Fruit fly (Drosophila melanogaster) whole organism, embryonic: ENCODE data around the gene Spase25.

Experiments
- Bdp1 ChIP-seq: fragments of 200-800 bp; sonication (Bioruptor generic); optimal IDR thresholded peaks from 3 replicates; lab custom pipeline; 2016; ENCODE audit warnings: missing biosample characterization, missing genetic modification characterization
- CG10321 ChIP-seq: fragments of 200-800 bp; sonication (Bioruptor generic); IDR thresholded peaks from 2 replicates; pipeline ENCODE4 v1.3.6; 2022; ENCODE audit warnings: missing biosample characterization, missing genetic modification characterization
- CG10431 ChIP-seq: fragments of 200-800 bp; sonication (Bioruptor generic); optimal IDR thresholded peaks from 3 replicates; lab custom pipeline; 2018; ENCODE audit warnings: missing biosample characterization, mild to moderate bottlenecking, missing genetic modification characterization
- CG12236 ChIP-seq: fragments of 200-800 bp; sonication (Bioruptor generic); optimal IDR thresholded peaks from 2 replicates; lab custom pipeline; 2016; ENCODE audit warnings: missing biosample characterization, missing genetic modification characterization
- CG1233 ChIP-seq: fragments of 200-800 bp; sonication (Bioruptor generic); optimal IDR thresholded peaks from 4 replicates; lab custom pipeline; 2018; ENCODE audit warnings: missing biosample characterization, mild to moderate bottlenecking, missing genetic modification characterization
- CG14050 ChIP-seq: fragments of 200-800 bp; sonication (Bioruptor generic); IDR thresholded peaks from 3 replicates; pipeline ENCODE4 v1.3.6; 2022; ENCODE audit warnings: missing biosample characterization, missing genetic modification characterization
- CG1529 ChIP-seq: fragments of 200-800 bp; sonication (Bioruptor generic); optimal IDR thresholded peaks from 3 replicates; lab custom pipeline; 2018; ENCODE audit warnings: missing biosample characterization, missing genetic modification characterization
- CG16815 ChIP-seq: fragments of 200-800 bp; sonication (Bioruptor generic); optimal IDR thresholded peaks from 3 replicates; lab custom pipeline; 2017; ENCODE audit warnings: missing biosample characterization, mild to moderate bottlenecking, missing genetic modification characterization
- CG30020 ChIP-seq: fragments of 200-800 bp; optimal IDR thresholded peaks from 2 replicates; lab custom pipeline; 2019; ENCODE audit warnings: missing biosample characterization, mild to moderate bottlenecking, missing genetic modification characterization, moderate library complexity
- CG32767 ChIP-seq: fragments of 200-800 bp; sonication (Bioruptor generic); IDR thresholded peaks from 2 replicates; pipeline ENCODE4 v1.3.6; 2022; ENCODE audit warnings: missing biosample characterization, missing genetic modification characterization
- CG3407 ChIP-seq: fragments of 200-800 bp; sonication (Bioruptor generic); optimal IDR thresholded peaks from 2 replicates; lab custom pipeline; 2018; ENCODE audit warnings: missing biosample characterization, mild to moderate bottlenecking, missing genetic modification characterization
- CG3995 ChIP-seq: fragments of 200-800 bp; sonication (Bioruptor generic); optimal IDR thresholded peaks from 3 replicates; lab custom pipeline; 2016; ENCODE audit warnings: missing biosample characterization, missing genetic modification characterization
- CG4424 ChIP-seq: fragments of 200-800 bp; sonication (Bioruptor generic); optimal IDR thresholded peaks from 3 replicates; lab custom pipeline; 2016; ENCODE audit warnings: missing biosample characterization, missing genetic modification characterization
- CG4730 ChIP-seq: fragments of 200-800 bp; sonication (Bioruptor generic); IDR thresholded peaks from 2 replicates; pipeline ENCODE4 v1.3.6; 2022; ENCODE audit warnings: missing biosample characterization, missing genetic modification characterization
- CG4820 ChIP-seq: fragments of 200-800 bp; sonication (Bioruptor generic); optimal IDR thresholded peaks from 3 replicates; lab custom pipeline; 2016; ENCODE audit warnings: missing biosample characterization, missing genetic modification characterization
- CG6175 ChIP-seq: fragments of 200-800 bp; sonication (Bioruptor generic); IDR thresholded peaks from 3 replicates; pipeline ENCODE4 v1.3.6; 2022; ENCODE audit warnings: missing biosample characterization, missing genetic modification characterization
- CG6654 ChIP-seq: fragments of 200-800 bp; sonication (Bioruptor generic); optimal IDR thresholded peaks from 2 replicates; lab custom pipeline; 2017; ENCODE audit warnings: missing biosample characterization, mild to moderate bottlenecking, missing genetic modification characterization
- CG7271 ChIP-seq: fragments of 200-800 bp; sonication (Bioruptor generic); optimal IDR thresholded peaks from 2 replicates; lab custom pipeline; 2018; ENCODE audit warnings: missing biosample characterization, mild to moderate bottlenecking, missing genetic modification characterization, moderate library complexity
- CG7963 ChIP-seq: fragments of 200-800 bp; sonication (Bioruptor generic); IDR thresholded peaks from 3 replicates; pipeline ENCODE4 v1.3.6; 2022; ENCODE audit warnings: missing biosample characterization, missing genetic modification characterization; ENCODE audit not compliant: partially characterized antibody
- CG8478 ChIP-seq: fragments of >200 bp; optimal IDR thresholded peaks from 2 replicates; lab custom pipeline; 2018
- CG8924 ChIP-seq: fragments of 200-800 bp; optimal IDR thresholded peaks from 3 replicates; lab custom pipeline; 2019; ENCODE audit warnings: missing biosample characterization, mild to moderate bottlenecking, missing genetic modification characterization, moderate library complexity
- HLH54F ChIP-seq: fragments of 200-800 bp; sonication (Bioruptor generic); optimal IDR thresholded peaks from 3 replicates; lab custom pipeline; 2016; ENCODE audit warnings: missing biosample characterization, missing genetic modification characterization
- Hmr ChIP-seq: fragments of 200-800 bp; sonication (Bioruptor generic); optimal IDR thresholded peaks from 3 replicates; lab custom pipeline; 2017; ENCODE audit warnings: mild to moderate bottlenecking, missing biosample characterization, missing genetic modification reagents, missing genetic modification characterization
- Hr51 ChIP-seq, 2 experiments: fragments of 200-800 bp; sonication (Bioruptor generic); optimal IDR thresholded peaks; 2 replicates in 1 of 2; 3 replicates in 1 of 2; lab custom pipeline; 2016 to 2018; ENCODE audit warnings: missing biosample characterization in 2 of 2, missing genetic modification characterization in 2 of 2, mild to moderate bottlenecking in 1 of 2, moderate library complexity in 1 of 2
- Kr ChIP-seq: fragments of 200-800 bp; sonication (Bioruptor generic); optimal IDR thresholded peaks from 2 replicates; lab custom pipeline; 2017; ENCODE audit warnings: missing biosample characterization, mild to moderate bottlenecking, missing genetic modification characterization
- MESR4 ChIP-seq: fragments of 200-800 bp; sonication (Bioruptor generic); optimal IDR thresholded peaks from 2 replicates; lab custom pipeline; 2018; ENCODE audit warnings: missing biosample characterization, mild to moderate bottlenecking, missing genetic modification characterization, moderate library complexity
- MTF-1 ChIP-seq: fragments of 200-800 bp; sonication (Bioruptor generic); optimal IDR thresholded peaks from 2 replicates; lab custom pipeline; 2018; ENCODE audit warnings: missing biosample characterization, mild to moderate bottlenecking, missing genetic modification characterization, borderline replicate concordance
- Mad ChIP-seq: fragments of 200-800 bp; sonication (Bioruptor generic); optimal IDR thresholded peaks from 2 replicates; lab custom pipeline; 2016; ENCODE audit warnings: missing biosample characterization, missing genetic modification characterization
- Mes4 ChIP-seq: fragments of 200-800 bp; sonication (Bioruptor generic); optimal IDR thresholded peaks from 2 replicates; lab custom pipeline; 2016; ENCODE audit warnings: missing biosample characterization, missing genetic modification characterization
- Nf-YC ChIP-seq: fragments of 200-800 bp; optimal IDR thresholded peaks from 3 replicates; lab custom pipeline; 2019; ENCODE audit warnings: missing biosample characterization, mild to moderate bottlenecking, missing genetic modification characterization, moderate library complexity
- Rx ChIP-seq: fragments of 200-800 bp; sonication (Bioruptor generic); IDR thresholded peaks from 2 replicates; pipeline ENCODE4 v1.3.6; 2022; ENCODE audit warnings: missing biosample characterization, missing genetic modification characterization
- TFAM ChIP-seq: fragments of 200-800 bp; sonication (Bioruptor generic); optimal IDR thresholded peaks from 2 replicates; lab custom pipeline; 2017; ENCODE audit warnings: missing biosample characterization, missing genetic modification characterization, inconsistent platforms
- Usf ChIP-seq: fragments of 200-800 bp; sonication (Bioruptor generic); optimal IDR thresholded peaks from 2 replicates; lab custom pipeline; 2017; ENCODE audit warnings: missing genotype, missing biosample characterization, missing genetic modification characterization
- ato ChIP-seq: fragments of 200-800 bp; sonication (Bioruptor generic); IDR thresholded peaks from 2 replicates; pipeline ENCODE4 v1.3.6; 2022; ENCODE audit warnings: missing biosample characterization, missing genetic modification characterization; ENCODE audit not compliant: partially characterized antibody
- bigmax ChIP-seq: fragments of 200-800 bp; sonication (Bioruptor generic); optimal IDR thresholded peaks from 2 replicates; lab custom pipeline; 2018; ENCODE audit warnings: missing biosample characterization, mild to moderate bottlenecking, missing genetic modification characterization
- chinmo ChIP-seq: fragments of 200-800 bp; sonication (Bioruptor generic); IDR thresholded peaks from 4 replicates; pipeline ENCODE4 v1.3.6; 2022; ENCODE audit warnings: missing biosample characterization, missing genetic modification characterization; ENCODE audit not compliant: partially characterized antibody
- dmrt99B ChIP-seq: fragments of 200-800 bp; sonication (Bioruptor generic); optimal IDR thresholded peaks from 2 replicates; lab custom pipeline; 2018; ENCODE audit warnings: missing biosample characterization, mild to moderate bottlenecking, missing genetic modification characterization, moderate library complexity
- esg ChIP-seq: fragments of 200-800 bp; sonication (Bioruptor generic); conservative IDR thresholded peaks from 2 replicates; pipeline ENCODE4 v1.3.6; 2022; ENCODE audit warnings: missing biosample characterization, missing genetic modification characterization
- fd96Cb ChIP-seq: fragments of 200-800 bp; sonication (Bioruptor generic); optimal IDR thresholded peaks from 2 replicates; lab custom pipeline; 2018; ENCODE audit warnings: missing biosample characterization, mild to moderate bottlenecking, missing genetic modification characterization, moderate library complexity
- lab ChIP-seq: fragments of 200-800 bp; sonication (Bioruptor generic); optimal IDR thresholded peaks from 3 replicates; lab custom pipeline; 2017; ENCODE audit warnings: missing biosample characterization, missing genetic modification characterization, mild to moderate bottlenecking, moderate library complexity, missing genetic modification reagents
- lov ChIP-seq, 2 experiments: fragments of 200-800 bp in 1 of 2; fragments of >200 bp in 1 of 2; sonication (Bioruptor generic) in 1 of 2; IDR thresholded peaks in 1 of 2; optimal IDR thresholded peaks in 1 of 2; 2 replicates in 1 of 2; 3 replicates in 1 of 2; pipeline versions ENCODE4 v1.3.6 to Lab custom; 2017 to 2022; ENCODE audit warnings: missing biosample characterization in 1 of 2, missing genetic modification characterization in 1 of 2
- pan ChIP-seq, 4 experiments: fragments of >200 bp in 3 of 4; fragments of 200-800 bp in 1 of 4; sonication (Bioruptor generic) in 1 of 4; optimal IDR thresholded peaks in 3 of 4; IDR thresholded peaks in 1 of 4; 2 replicates each; pipeline versions ENCODE4 v1.3.6 to Lab custom; 2017 to 2022; ENCODE audit warnings: missing biosample characterization in 2 of 4, missing genetic modification characterization in 2 of 4, mixed read lengths in 1 of 4
- row ChIP-seq: fragments of 200-800 bp; sonication (Bioruptor generic); IDR thresholded peaks from 3 replicates; pipeline ENCODE4 v1.3.6; 2022; ENCODE audit warnings: missing biosample characterization, missing genetic modification characterization
- stc ChIP-seq: fragments of 200-800 bp; sonication (Bioruptor generic); IDR thresholded peaks from 2 replicates; pipeline ENCODE4 v1.3.6; 2022; ENCODE audit warnings: missing biosample characterization, missing genetic modification characterization
- vvl ChIP-seq: fragments of 200-800 bp; sonication (Bioruptor generic); IDR thresholded peaks from 2 replicates; pipeline ENCODE4 v1.3.6; 2022; ENCODE audit warnings: missing biosample characterization, missing genetic modification characterization

The Spase25 gene

dm6 chrX:11441829-11442634, 43.0 kb upstream of the Spase25 start, which contains the start of gene Sk1 (continued):
- TF ChIP-seq chinmo (GFP tag; lab: Robert Waterston, UW), result 0 out of 4 replicates have a peak, but pooled peaks have one; percentile 33
- TF ChIP-seq CG16815 (GFP tag; lab: Kevin White, UChicago), result no peak
- no peak for TF ChIP-seq Mes4 (GFP tag; lab: Kevin White, UChicago)
- TF ChIP-seq bigmax, result peak; percentile 64
- TF ChIP-seq Mad (GFP tag; lab: Kevin White, UChicago), result no peak
- no peak for TF ChIP-seq ato (GFP tag; lab: Robert Waterston, UW)
- peak; percentile 20; the same call in 1 of the 3 replicates for TF ChIP-seq row (GFP tag; lab: Robert Waterston, UW)
- no peak for TF ChIP-seq CG8478 (lab: Kevin White, UChicago)
- TF ChIP-seq Hmr, result no peak
- TF ChIP-seq CG4820, result no peak
- no peak for TF ChIP-seq dmrt99B

- TF ChIP-seq MESR4, result peak; percentile 4
- peak; percentile 79 for TF ChIP-seq CG6175
- peak; percentile 16 for TF ChIP-seq Nf-YC (tag; lab: Kevin White, UChicago)
- TF ChIP-seq CG8924 (tag; lab: Kevin White, UChicago), result peak; percentile 70
- TF ChIP-seq CG10431 (GFP tag; lab: Kevin White, UChicago), result no peak
- peak; percentile 62 for TF ChIP-seq Rx (GFP tag; lab: Robert Waterston, UW)
- peak; percentile 71 for TF ChIP-seq CG4730
- peak; percentile 68 for TF ChIP-seq dmrt99B
- TF ChIP-seq CG12236 (GFP tag; lab: Kevin White, UChicago), result no peak
- no peak for TF ChIP-seq CG30020 (tag; lab: Kevin White, UChicago)
- TF ChIP-seq CG32767 (GFP tag; lab: Robert Waterston, UW), result 0 out of 2 replicates have a peak, but pooled peaks have one; percentile 32
- no peak for TF ChIP-seq CG1529 (GFP tag; lab: Kevin White, UChicago)
- no peak for TF ChIP-seq CG7271 (tag; lab: Kevin White, UChicago)
- TF ChIP-seq CG4424 (GFP tag; lab: Kevin White, UChicago), result peak; percentile 59
- peak; percentile 73 for TF ChIP-seq stc (GFP tag; lab: Robert Waterston, UW)
- 0 out of 2 replicates have a peak, but pooled peaks have one; percentile 27 for TF ChIP-seq CG10321
- TF ChIP-seq HLH54F, result peak; percentile 84
- peak; percentile 73 for TF ChIP-seq Usf (GFP tag; lab: Kevin White, UChicago)
- TF ChIP-seq MTF-1 (GFP tag; lab: Kevin White, UChicago), result peak; percentile 30
- no peak for TF ChIP-seq lov (optimal IDR thresholded peaks at IDR 0.05; lab: Kevin White, UChicago)
- TF ChIP-seq lov (GFP tag; IDR thresholded peaks at IDR 0.05; lab: Robert Waterston, UW), result 0 out of 3 replicates have a peak, but pooled peaks have one; percentile 16
- TF ChIP-seq esg, result peak; percentile 77
- TF ChIP-seq vvl (GFP tag; lab: Robert Waterston, UW), result peak; percentile 90
- TF ChIP-seq lab, result peak; percentile 92
- no peak for TF ChIP-seq CG7963 (GFP tag; lab: Robert Waterston, UW)
- TF ChIP-seq Hr51 (GFP tag; optimal IDR thresholded peaks at IDR 0.05; lab: Kevin White, UChicago), result peak; percentile 62 to 76
- TF ChIP-seq fd96Cb (tag; lab: Kevin White, UChicago), result peak; percentile 60
- no peak for TF ChIP-seq CG3407 (GFP tag; lab: Kevin White, UChicago)
- TF ChIP-seq TFAM (GFP tag; lab: Kevin White, UChicago), result no peak
- TF ChIP-seq Bdp1 (GFP tag; lab: Kevin White, UChicago), result peak; percentile 35
- peak; percentile 89 for TF ChIP-seq CG3995
- TF ChIP-seq pan (optimal IDR thresholded peaks at IDR 0.05; lab: Kevin White, UChicago), result no peak
- TF ChIP-seq pan (GFP tag; optimal IDR thresholded peaks at IDR 0.05 in 1 of 2, IDR thresholded peaks at IDR 0.05 in 1 of 2), result peak in 1 of 2 experiments; percentile 86
- peak; percentile 63 for TF ChIP-seq CG1233 (GFP tag; lab: Kevin White, UChicago)
- peak; percentile 68 for TF ChIP-seq CG14050
- TF ChIP-seq CG6654 (GFP tag; lab: Kevin White, UChicago), result peak; percentile 55
- no peak for TF ChIP-seq Kr (GFP tag; lab: Kevin White, UChicago)
- peak; percentile 30 for TF ChIP-seq Mes4 (GFP tag; lab: Kevin White, UChicago)
Measured at dm6 chrX:11446792-11447405, 38.2 kb upstream of the Spase25 start.
